Worm (Caenorhabditis elegans) whole organism, L1 larva: Measurements from ENCODE around the gene prx-14.

Experiments used
- C04F5.9 ChIP-seq: sonication (generic microtip); optimal IDR thresholded peaks from 2 replicates; lab custom pipeline; 2016; ENCODE audit warnings: missing genetic modification characterization, missing compliant biosample characterization
- blmp-1 ChIP-seq: fragments of 150-350 bp; optimal IDR thresholded peaks from 2 replicates; lab custom pipeline; 2014; ENCODE audit warnings: missing biosample characterization, missing genetic modification characterization
- ces-1 ChIP-seq: fragments of 150-350 bp; optimal IDR thresholded peaks from 2 replicates; lab custom pipeline; 2014; ENCODE audit warnings: missing biosample characterization, missing genetic modification reagents, missing genetic modification characterization
- elt-2 ChIP-seq: sonication (generic microtip); optimal IDR thresholded peaks from 2 replicates; lab custom pipeline; 2016; ENCODE audit warnings: missing genetic modification characterization, mild to moderate bottlenecking, inconsistent platforms, missing compliant biosample characterization, missing genetic modification reagents
- elt-3 ChIP-seq, 6 experiments: fragments of 150-350 bp in 1 of 6; sonication (generic microtip); optimal IDR thresholded peaks; 2 replicates each; lab custom pipeline; 2017 to 2018; ENCODE audit warnings: missing biosample characterization in 6 of 6, missing genetic modification characterization in 6 of 6, inconsistent platforms in 1 of 6
- lin-15B ChIP-seq: fragments of 150-350 bp; sonication (generic microtip); optimal IDR thresholded peaks from 3 replicates; lab custom pipeline; 2014; ENCODE audit warnings: missing biosample characterization, missing genetic modification characterization
- lin-39 ChIP-seq: fragments of 150-350 bp; optimal IDR thresholded peaks from 2 replicates; lab custom pipeline; 2014; ENCODE audit warnings: missing biosample characterization, missing genetic modification reagents, missing genetic modification characterization
- mep-1 ChIP-seq: fragments of 150-350 bp; optimal IDR thresholded peaks from 2 replicates; lab custom pipeline; 2014; ENCODE audit warnings: missing biosample characterization, missing genetic modification characterization
- nhr-47 ChIP-seq: sonication (generic microtip); optimal IDR thresholded peaks from 2 replicates; lab custom pipeline; 2016; ENCODE audit warnings: mild to moderate bottlenecking, missing genetic modification characterization, moderate library complexity, missing compliant biosample characterization
- pag-3 ChIP-seq: sonication (generic microtip); optimal IDR thresholded peaks from 2 replicates; lab custom pipeline; 2017; ENCODE audit warnings: missing genetic modification characterization, mild to moderate bottlenecking, missing compliant biosample characterization, antibody characterized with exemption, borderline replicate concordance; ENCODE audit not compliant: insufficient read depth
- pqm-1 ChIP-seq: sonication (generic microtip); optimal IDR thresholded peaks from 3 replicates; lab custom pipeline; 2017; ENCODE audit warnings: missing biosample characterization, missing genetic modification characterization
- unc-130 ChIP-seq: fragments of 150-350 bp; optimal IDR thresholded peaks from 2 replicates; lab custom pipeline; 2017; ENCODE audit warnings: missing biosample characterization, missing genetic modification characterization, inconsistent platforms
- unc-62 ChIP-seq: fragments of 150-350 bp; optimal IDR thresholded peaks from 2 replicates; lab custom pipeline; 2014; ENCODE audit warnings: missing biosample characterization, missing genetic modification reagents, missing genetic modification characterization

DNA sequence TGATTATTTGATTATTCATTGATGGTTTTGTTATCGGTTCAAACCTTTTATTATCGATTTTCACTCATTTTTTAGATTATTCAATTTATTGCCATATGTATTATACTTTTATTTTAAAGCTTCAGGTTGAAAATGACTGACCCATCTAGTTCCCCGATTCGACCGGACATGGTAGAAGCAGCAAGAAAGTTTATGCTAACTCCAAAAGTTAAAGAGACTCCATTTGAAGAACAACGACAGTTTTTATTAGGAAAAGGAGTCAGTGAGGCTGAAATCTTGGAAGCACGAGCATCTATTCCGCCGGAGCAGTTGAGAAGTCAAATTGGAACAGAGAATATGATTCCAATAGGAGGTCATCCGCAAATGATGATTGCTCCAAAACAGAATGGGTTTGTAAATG is at the start of gene prx-14:
- TF ChIP-seq unc-62 (GFP tag; lab: Kevin White, UChicago) (no peak), mep-1 (tag; lab: Kevin White, UChicago) (no peak), elt-2 (tag; lab: Kevin White, UChicago) (peak; percentile 49), pag-3 (tag; lab: Kevin White, UChicago) (no peak), elt-3 (tag; optimal IDR thresholded peaks at IDR 0.05; lab: Kevin White, UChicago) (no peak), nhr-47 (tag; lab: Kevin White, UChicago) (no peak), ces-1 (no peak), lin-39 (tag; lab: Kevin White, UChicago) (no peak), blmp-1 (no peak), lin-15B (tag; lab: Kevin White, UChicago) (no peak), pqm-1 (tag; lab: Kevin White, UChicago) (no peak), unc-130 (no peak), C04F5.9 (tag; lab: Kevin White, UChicago) (no peak)
